Worm (Caenorhabditis elegans) whole organism, midembryonic: ENCODE results near the gene cyp-25A2.

Source experiments
- flt-1 ChIP-seq: fragments of 200-800 bp; sonication (Bioruptor generic); IDR thresholded peaks from 2 replicates; pipeline ENCODE4 v1.3.6; 2022; ENCODE audit warnings: missing genetic modification characterization, missing compliant biosample characterization
- ztf-23 ChIP-seq: fragments of 200-800 bp; sonication (Bioruptor generic); IDR thresholded peaks from 2 replicates; pipeline ENCODE4 v1.3.6; 2022; ENCODE audit warnings: missing genetic modification reagents, missing genetic modification characterization, missing compliant biosample characterization

DNA sequence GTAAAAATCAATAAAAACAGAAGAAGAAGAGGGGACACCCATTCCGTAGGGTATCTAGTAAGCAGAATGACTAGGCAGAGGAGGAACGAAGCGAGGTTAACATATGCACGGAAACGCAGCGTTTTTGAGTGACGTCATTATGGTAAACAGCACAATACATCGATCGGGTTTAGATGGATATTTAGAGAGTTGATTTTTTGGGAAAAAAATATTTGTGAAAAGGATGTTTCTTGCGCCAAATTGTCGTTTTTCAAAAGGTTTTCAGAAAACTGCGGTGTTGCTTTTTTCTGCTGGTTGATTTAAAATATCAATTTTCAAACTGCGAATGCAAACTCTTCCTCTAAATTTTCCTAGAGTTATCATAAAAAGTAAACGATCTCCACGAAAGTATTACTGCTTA is 3.6 kb upstream of the cyp-25A2 start, which contains the start of gene C36A4.10:
- TF ChIP-seq ztf-23 = no peak
- no peak for TF ChIP-seq flt-1 (GFP tag; lab: Robert Waterston, UW)
